Fruit fly (Drosophila melanogaster) whole organism, pupa: Measurements from ENCODE around the gene Zip99C.

ENCODE experiments used
- CG10348 ChIP-seq: fragments of 200-800 bp; sonication (Bioruptor generic); IDR thresholded peaks from 2 replicates; pipeline ENCODE4 v1.3.6; 2022; ENCODE audit warnings: missing biosample characterization, missing genetic modification characterization
- CG12605 ChIP-seq: fragments of 200-800 bp; sonication (Bioruptor generic); IDR thresholded peaks from 2 replicates; pipeline ENCODE4 v1.3.6; 2022; ENCODE audit warnings: missing biosample characterization, missing genetic modification characterization
- CG13204 ChIP-seq: fragments of 200-800 bp; sonication (Bioruptor generic); optimal IDR thresholded peaks from 2 replicates; lab custom pipeline; 2018; ENCODE audit warnings: missing biosample characterization, mild to moderate bottlenecking, missing genetic modification characterization, moderate library complexity
- CG14655 ChIP-seq: fragments of 200-800 bp; sonication (Bioruptor generic); optimal IDR thresholded peaks from 3 replicates; lab custom pipeline; 2017; ENCODE audit warnings: mild to moderate bottlenecking, missing biosample characterization, missing genetic modification reagents, missing genetic modification characterization
- CG15710 ChIP-seq: fragments of 200-800 bp; sonication (Bioruptor generic); optimal IDR thresholded peaks from 2 replicates; lab custom pipeline; 2018; ENCODE audit warnings: missing biosample characterization, mild to moderate bottlenecking, missing genetic modification characterization, moderate library complexity
- CG17806 ChIP-seq: fragments of 200-800 bp; sonication (Bioruptor generic); optimal IDR thresholded peaks from 2 replicates; lab custom pipeline; 2018; ENCODE audit warnings: missing biosample characterization, mild to moderate bottlenecking, missing genetic modification characterization, moderate library complexity
- CG32121 ChIP-seq: fragments of 200-800 bp; sonication (Bioruptor generic); IDR thresholded peaks from 2 replicates; pipeline ENCODE4 v1.3.6; 2022; ENCODE audit warnings: missing biosample characterization, missing genetic modification characterization
- CG34367 ChIP-seq: fragments of 200-800 bp; sonication (Bioruptor generic); optimal IDR thresholded peaks from 2 replicates; lab custom pipeline; 2018; ENCODE audit warnings: missing biosample characterization, mild to moderate bottlenecking, missing genetic modification characterization
- CG4496 ChIP-seq: fragments of 200-800 bp; sonication (Bioruptor generic); IDR thresholded peaks from 3 replicates; pipeline ENCODE4 v1.3.6; 2022; ENCODE audit warnings: missing biosample characterization, missing genetic modification characterization
- CG8159 ChIP-seq: fragments of 200-800 bp; sonication (Bioruptor generic); optimal IDR thresholded peaks from 3 replicates; lab custom pipeline; 2018; ENCODE audit warnings: missing biosample characterization, mild to moderate bottlenecking, missing genetic modification characterization, moderate library complexity
- CG8301 ChIP-seq: fragments of 200-800 bp; sonication (Bioruptor generic); optimal IDR thresholded peaks from 2 replicates; lab custom pipeline; 2018; ENCODE audit warnings: missing biosample characterization, mild to moderate bottlenecking, missing genetic modification characterization
- CG9948 ChIP-seq: fragments of 200-800 bp; sonication (Bioruptor generic); optimal IDR thresholded peaks from 2 replicates; lab custom pipeline; 2018; ENCODE audit warnings: missing biosample characterization, mild to moderate bottlenecking, missing genetic modification characterization, moderate library complexity
- D1 ChIP-seq: fragments of 200-800 bp; sonication (Bioruptor generic); optimal IDR thresholded peaks from 2 replicates; lab custom pipeline; 2018; ENCODE audit warnings: missing biosample characterization, mild to moderate bottlenecking, missing genetic modification characterization, moderate library complexity
- EcR ChIP-seq: fragments of 200-800 bp; sonication (Bioruptor generic); optimal IDR thresholded peaks from 3 replicates; lab custom pipeline; 2019; ENCODE audit warnings: missing biosample characterization, missing genetic modification characterization, mild to moderate bottlenecking, moderate library complexity, missing genetic modification reagents
- Ets98B ChIP-seq: fragments of 200-800 bp; sonication (Bioruptor generic); IDR thresholded peaks from 2 replicates; pipeline ENCODE4 v1.3.6; 2022; ENCODE audit warnings: missing biosample characterization, missing genetic modification characterization
- Pif1A ChIP-seq: fragments of 200-800 bp; sonication (Bioruptor generic); optimal IDR thresholded peaks from 3 replicates; lab custom pipeline; 2016; ENCODE audit warnings: missing biosample characterization, missing genetic modification characterization
- Pif1B ChIP-seq: fragments of 200-800 bp; sonication (Bioruptor generic); optimal IDR thresholded peaks from 3 replicates; lab custom pipeline; 2016; ENCODE audit warnings: missing biosample characterization, missing genetic modification characterization
- Snoo ChIP-seq: fragments of 200-800 bp; sonication (Bioruptor generic); optimal IDR thresholded peaks from 3 replicates; lab custom pipeline; 2017; ENCODE audit warnings: missing biosample characterization, mild to moderate bottlenecking, missing genetic modification characterization, inconsistent platforms
- fd96Ca ChIP-seq: fragments of 200-800 bp; sonication (Bioruptor generic); IDR thresholded peaks from 3 replicates; pipeline ENCODE4 v1.3.6; 2022; ENCODE audit warnings: missing biosample characterization, missing genetic modification characterization
- gl ChIP-seq: fragments of 200-800 bp; sonication (Bioruptor generic); optimal IDR thresholded peaks from 2 replicates; lab custom pipeline; 2018; ENCODE audit warnings: missing biosample characterization, mild to moderate bottlenecking, missing genetic modification characterization
- rn ChIP-seq: fragments of 200-800 bp; sonication (Bioruptor generic); IDR thresholded peaks from 2 replicates; pipeline ENCODE4 v1.3.6; 2022; ENCODE audit warnings: missing biosample characterization, missing genetic modification characterization

Gene Zip99C

dm6 chr3R:29836188-29836587, 32.5 kb downstream of the Zip99C start, which contains the start of gene CG42592:
Gene CG42592 (minus strand): TSS chr3R:29836288.
- TF ChIP-seq CG13204 (GFP tag; lab: Kevin White, UChicago), result no peak
- TF ChIP-seq fd96Ca (GFP tag; lab: Robert Waterston, UW), result no peak
- TF ChIP-seq CG34367, result no peak

DNA sequence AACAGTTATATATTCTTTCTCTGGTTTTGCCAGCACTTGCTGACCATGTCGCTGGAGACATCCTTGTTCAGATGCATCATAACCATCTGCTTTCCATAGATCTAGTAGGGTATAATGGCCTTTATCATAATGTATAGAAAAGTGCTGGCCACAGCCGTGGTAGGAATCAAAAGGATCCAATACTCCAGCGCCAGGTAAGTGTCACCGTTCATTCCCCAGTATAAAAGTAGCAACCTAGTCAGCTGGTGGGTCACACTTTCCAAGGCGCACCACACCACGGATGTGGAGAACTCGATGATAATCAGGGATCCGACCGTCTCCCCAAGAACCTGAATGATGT, 33.0 kb downstream of the Zip99C start, which contains the start of gene Prtl99C:
Gene Prtl99C (plus strand): TSS at position 241 of the 340 bp plus-strand sequence.
- TF ChIP-seq CG8159 (tag; lab: Kevin White, UChicago) (no peak), Ets98B (GFP tag; lab: Robert Waterston, UW) (no peak), CG8301 (tag; lab: Kevin White, UChicago) (no peak), CG13204 (GFP tag; lab: Kevin White, UChicago) (no peak), D1 (tag; lab: Kevin White, UChicago) (no peak), rn (GFP tag; lab: Robert Waterston, UW) (no peak), Pif1B (GFP tag; lab: Kevin White, UChicago) (no peak), CG34367 (no peak), CG10348 (no peak), CG14655 (GFP tag; lab: Kevin White, UChicago) (no peak), CG9948 (tag; lab: Kevin White, UChicago) (no peak), EcR (GFP tag; lab: Kevin White, UChicago) (no peak), CG32121 (GFP tag; lab: Robert Waterston, UW) (no peak), CG12605 (GFP tag; lab: Robert Waterston, UW) (no peak), CG17806 (no peak), CG4496 (no peak), Snoo (no peak)
- TF ChIP-seq, all 21 proteins: peak for 0

- TF ChIP-seq CG15710 (tag; lab: Kevin White, UChicago), result no peak
- TF ChIP-seq, all 21 proteins: peak for 0
Observed at dm6 chr3R:29834759-29835709, 33.7 kb downstream of the Zip99C start, which contains the start of gene Atg16. Gene Atg16 (minus strand): TSS chr3R:29835101.

DNA sequence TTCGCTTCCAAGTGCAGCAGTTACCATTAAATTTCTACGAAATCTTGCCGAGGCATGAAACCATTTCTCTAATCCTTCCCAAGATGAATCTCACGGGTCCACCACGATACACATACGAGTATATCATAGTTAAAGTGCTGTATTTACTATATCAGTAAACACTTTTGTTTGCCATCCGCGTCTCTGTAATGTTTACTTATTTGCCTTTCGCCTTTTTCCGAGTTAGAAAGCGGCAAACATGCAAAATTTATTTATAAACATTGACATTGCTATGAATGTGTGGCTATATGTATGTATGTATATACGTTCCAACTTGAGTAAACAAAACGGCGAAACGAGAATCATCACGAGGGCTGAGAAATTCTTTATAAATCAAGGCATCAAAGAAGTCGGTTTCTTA, 37.8 kb downstream of the Zip99C start:
- TF ChIP-seq CG14655 (GFP tag; lab: Kevin White, UChicago) (peak; percentile 6), CG12605 (GFP tag; lab: Robert Waterston, UW) (no peak)

dm6 chr3R:29829228-29829786, 39.4 kb downstream of the Zip99C start:
- no peak for TF ChIP-seq Pif1A (GFP tag; lab: Kevin White, UChicago)
- TF ChIP-seq D1 (tag; lab: Kevin White, UChicago), result no peak
- TF ChIP-seq CG12605 (GFP tag; lab: Robert Waterston, UW), result no peak
- no peak for TF ChIP-seq CG8301 (tag; lab: Kevin White, UChicago)
- TF ChIP-seq CG32121 (GFP tag; lab: Robert Waterston, UW), result no peak
- TF ChIP-seq rn (GFP tag; lab: Robert Waterston, UW), result no peak
- no peak for TF ChIP-seq CG15710 (tag; lab: Kevin White, UChicago)
- TF ChIP-seq CG8159 (tag; lab: Kevin White, UChicago), result no peak
- peak; percentile 95 for TF ChIP-seq EcR (GFP tag; lab: Kevin White, UChicago)
- TF ChIP-seq CG9948 (tag; lab: Kevin White, UChicago), result no peak
- TF ChIP-seq Ets98B (GFP tag; lab: Robert Waterston, UW), result 0 out of 2 replicates have a peak, but pooled peaks have one; percentile 20
- TF ChIP-seq Pif1B (GFP tag; lab: Kevin White, UChicago), result peak; percentile 5
- TF ChIP-seq fd96Ca (GFP tag; lab: Robert Waterston, UW), result 0 out of 3 replicates have a peak, but pooled peaks have one; percentile 5
- TF ChIP-seq CG17806, result no peak
- no peak for TF ChIP-seq gl (tag; lab: Kevin White, UChicago)
- no peak for TF ChIP-seq CG34367
- TF ChIP-seq Snoo, result no peak
- TF ChIP-seq CG13204 (GFP tag; lab: Kevin White, UChicago), result peak; percentile 43
- TF ChIP-seq CG14655 (GFP tag; lab: Kevin White, UChicago), result no peak
- TF ChIP-seq CG10348, result no peak
- no peak for TF ChIP-seq CG4496

DNA sequence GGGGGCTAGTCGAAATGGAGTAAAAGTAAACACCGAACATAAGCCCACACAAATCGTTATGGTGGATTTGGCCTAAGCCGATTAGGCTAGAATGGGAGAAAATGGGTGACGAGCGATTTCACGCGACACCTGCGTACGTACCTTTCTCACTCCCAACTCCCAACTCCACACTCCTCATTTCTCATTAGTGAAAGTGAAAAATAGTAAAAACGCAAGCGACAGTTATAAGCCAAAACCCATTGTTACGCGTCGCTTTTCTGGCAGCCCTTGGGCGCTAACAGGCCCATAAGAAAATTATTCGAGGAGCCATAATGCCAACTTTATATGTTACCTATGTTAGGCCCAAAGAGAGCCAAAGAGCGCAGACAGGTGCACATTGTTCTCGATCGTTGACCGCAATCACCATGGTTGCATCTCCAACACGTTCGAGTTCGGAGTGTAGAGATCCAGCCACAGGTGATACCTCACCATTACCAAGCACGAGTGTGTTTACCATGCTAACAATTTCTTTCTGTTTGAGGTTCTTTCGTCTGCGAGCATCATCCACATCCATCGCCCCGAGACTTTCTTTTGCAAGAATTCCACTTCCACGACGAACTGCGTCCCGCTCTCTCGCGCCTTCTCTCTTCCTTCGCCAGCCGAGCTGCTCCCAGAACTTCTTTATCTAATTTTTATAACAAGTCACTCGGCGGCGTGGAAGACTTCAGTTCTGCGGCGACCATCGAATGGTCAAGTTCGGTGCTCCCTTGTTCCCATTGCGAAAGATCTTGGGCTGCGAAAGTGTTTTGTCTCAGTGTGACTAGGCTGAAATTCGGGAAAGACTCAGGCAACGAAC, 50.0 kb downstream of the Zip99C start, which contains the start of gene neo:
Gene neo (plus strand): TSS at position 698 of the 835 bp plus-strand sequence.
- TF ChIP-seq EcR (GFP tag; lab: Kevin White, UChicago), result peak; percentile 87
- no peak for TF ChIP-seq CG4496
- no peak for TF ChIP-seq CG10348
- TF ChIP-seq Snoo, result no peak
- no peak for TF ChIP-seq CG13204 (GFP tag; lab: Kevin White, UChicago)
